Worm (Caenorhabditis elegans) whole organism, midembryonic: Measurements from ENCODE around the gene srxa-15.

ENCODE experiments used
- T22C8.4 ChIP-seq: fragments of 200-800 bp; sonication (Bioruptor generic); IDR thresholded peaks from 2 replicates; pipeline ENCODE4 v1.3.6; 2022; ENCODE audit warnings: missing genetic modification characterization, missing compliant biosample characterization
- cog-1 ChIP-seq: sonication (generic microtip); optimal IDR thresholded peaks from 2 replicates; lab custom pipeline; 2016; ENCODE audit warnings: missing genetic modification characterization, missing compliant biosample characterization
- flt-1 ChIP-seq: fragments of 200-800 bp; sonication (Bioruptor generic); IDR thresholded peaks from 2 replicates; pipeline ENCODE4 v1.3.6; 2022; ENCODE audit warnings: missing genetic modification characterization, missing compliant biosample characterization
- klf-2 ChIP-seq: fragments of 200-800 bp; sonication (Bioruptor generic); conservative IDR thresholded peaks from 2 replicates; pipeline ENCODE4 v1.3.6; 2022; ENCODE audit warnings: missing genetic modification reagents, missing genetic modification characterization, missing compliant biosample characterization
- med-1 ChIP-seq: sonication (generic microtip); optimal IDR thresholded peaks from 2 replicates; lab custom pipeline; 2017; ENCODE audit warnings: missing genetic modification characterization, mild to moderate bottlenecking, missing compliant biosample characterization, antibody characterized with exemption, missing genetic modification reagents; ENCODE audit not compliant: insufficient read depth
- ref-1 ChIP-seq: fragments of 200-800 bp; sonication (Bioruptor generic); conservative IDR thresholded peaks from 2 replicates; pipeline ENCODE4 v1.3.6; 2022; ENCODE audit warnings: missing genetic modification reagents, missing genetic modification characterization, missing compliant biosample characterization
- tab-1 ChIP-seq: fragments of 200-800 bp; sonication (Bioruptor generic); IDR thresholded peaks from 2 replicates; pipeline ENCODE4 v1.3.6; 2022; ENCODE audit warnings: missing genetic modification characterization, missing compliant biosample characterization
- ztf-23 ChIP-seq: fragments of 200-800 bp; sonication (Bioruptor generic); IDR thresholded peaks from 2 replicates; pipeline ENCODE4 v1.3.6; 2022; ENCODE audit warnings: missing genetic modification reagents, missing genetic modification characterization, missing compliant biosample characterization
- ztf-29 ChIP-seq: fragments of 200-800 bp; sonication (Bioruptor generic); IDR thresholded peaks from 2 replicates; pipeline ENCODE4 v1.3.6; 2022; ENCODE audit warnings: missing genetic modification reagents, missing genetic modification characterization, missing compliant biosample characterization

- TF ChIP-seq ref-1 (GFP tag; lab: Robert Waterston, UW), result no peak
- TF ChIP-seq T22C8.4, result no peak
- no peak for TF ChIP-seq tab-1 (GFP tag; lab: Robert Waterston, UW)
- TF ChIP-seq med-1 (GFP tag; lab: Kevin White, UChicago), result no peak
- no peak for TF ChIP-seq klf-2 (GFP tag; lab: Robert Waterston, UW)
- TF ChIP-seq flt-1 (GFP tag; lab: Robert Waterston, UW), result no peak
- TF ChIP-seq ztf-23 (GFP tag; lab: Robert Waterston, UW), result no peak
- no peak for TF ChIP-seq ztf-29 (GFP tag; lab: Robert Waterston, UW)
- no peak for TF ChIP-seq cog-1 (tag; lab: Kevin White, UChicago)
Observed at ce11 chrV:20664930-20665329, 22.9 kb downstream of the srxa-15 start.
